Worm (Caenorhabditis elegans): ENCODE measurements around the gene srlf-21.

Gene srlf-21

ce11 chrV:890423-890822 lies at the start of gene srlf-21:
Gene srlf-21 (minus strand): TSS chrV:890523.
- TF ChIP-seq lsy-2 (tag; optimal IDR thresholded peaks at IDR 0.05) (no peak), lin-11 (tag; optimal IDR thresholded peaks at IDR 0.05) (no peak), nhr-77 (tag; optimal IDR thresholded peaks at IDR 0.05) (no peak), nhr-129 (tag; optimal IDR thresholded peaks at IDR 0.05) (no peak), dmd-4 (tag; optimal IDR thresholded peaks at IDR 0.05) (no peak), sem-4 (tag; optimal IDR thresholded peaks at IDR 0.05) (no peak), nhr-25 (tag; optimal IDR thresholded peaks at IDR 0.05) (no peak), sma-9 (GFP tag; optimal IDR thresholded peaks at IDR 0.05) (no peak), sma-9 (tag; optimal IDR thresholded peaks at IDR 0.05) (no peak), nhr-12 (tag; optimal IDR thresholded peaks at IDR 0.05) (no peak), elt-1 (tag; optimal IDR thresholded peaks at IDR 0.05) (no peak), ztf-1 (GFP tag; conservative IDR thresholded peaks at IDR 0.05) (no peak), aly-2 (tag; optimal IDR thresholded peaks at IDR 0.05) (no peak), ama-1 (optimal IDR thresholded peaks at IDR 0.05) (no peak), ZK546.5 (tag; optimal IDR thresholded peaks at IDR 0.05) (no peak), zag-1 (tag; optimal IDR thresholded peaks at IDR 0.05) (no peak), mab-5 (tag; optimal IDR thresholded peaks at IDR 0.05) (no peak), nhr-23 (tag; optimal IDR thresholded peaks at IDR 0.05) (no peak), ztf-4 (tag; optimal IDR thresholded peaks at IDR 0.05) (no peak)

ce11 chrV:939341-939740 lies 49.0 kb upstream of the srlf-21 start:
- no peak for TF ChIP-seq mbf-1 (tag; optimal IDR thresholded peaks at IDR 0.05)
- no peak for TF ChIP-seq sma-9 (GFP tag; optimal IDR thresholded peaks at IDR 0.05)
- no peak for TF ChIP-seq sma-9 (tag; optimal IDR thresholded peaks at IDR 0.05)
- no peak for TF ChIP-seq nhr-237 (tag; optimal IDR thresholded peaks at IDR 0.05)
- TF ChIP-seq lsy-2 (tag; optimal IDR thresholded peaks at IDR 0.05), result no peak
- no peak for TF ChIP-seq blmp-1 (tag; optimal IDR thresholded peaks at IDR 0.05; ENCODE audit: insufficient read depth)
- no peak for TF ChIP-seq snpc-4 (tag; optimal IDR thresholded peaks at IDR 0.05)
- TF ChIP-seq peb-1 (tag; optimal IDR thresholded peaks at IDR 0.05), result no peak
- TF ChIP-seq egl-27 (tag; optimal IDR thresholded peaks at IDR 0.05), result no peak
- TF ChIP-seq unc-55 (GFP tag; optimal IDR thresholded peaks at IDR 0.05), result no peak
- no peak for TF ChIP-seq lin-13 (GFP tag; optimal IDR thresholded peaks at IDR 0.05)
- TF ChIP-seq skn-1 (tag; optimal IDR thresholded peaks at IDR 0.05), result no peak
- no peak for TF ChIP-seq nhr-129 (tag; optimal IDR thresholded peaks at IDR 0.05)
- no peak for TF ChIP-seq dmd-4 (tag; optimal IDR thresholded peaks at IDR 0.05)
- no peak for TF ChIP-seq ztf-11 (tag; optimal IDR thresholded peaks at IDR 0.05)
- no peak for TF ChIP-seq fos-1 (tag; optimal IDR thresholded peaks at IDR 0.05)
- no peak for TF ChIP-seq Y55F3AM.14 (GFP tag; optimal IDR thresholded peaks at IDR 0.05)
- TF ChIP-seq C34F6.9 (tag; optimal IDR thresholded peaks at IDR 0.05), result no peak

- no peak for TF ChIP-seq ceh-82 (tag; optimal IDR thresholded peaks at IDR 0.05)
- TF ChIP-seq unc-39 (tag; optimal IDR thresholded peaks at IDR 0.05), result no peak
- no peak for TF ChIP-seq nhr-77 (tag; optimal IDR thresholded peaks at IDR 0.05)
- no peak for TF ChIP-seq dmd-4 (tag; optimal IDR thresholded peaks at IDR 0.05)
- no peak for TF ChIP-seq mdl-1 (tag; optimal IDR thresholded peaks at IDR 0.05)
- no peak for TF ChIP-seq nhr-129 (tag; optimal IDR thresholded peaks at IDR 0.05)
- no peak for TF ChIP-seq aly-2 (tag; optimal IDR thresholded peaks at IDR 0.05)
- no peak for TF ChIP-seq lsy-2 (tag; optimal IDR thresholded peaks at IDR 0.05)
- no peak for TF ChIP-seq nhr-11 (tag; optimal IDR thresholded peaks at IDR 0.05)
- TF ChIP-seq sem-4 (tag; optimal IDR thresholded peaks at IDR 0.05), result no peak
- TF ChIP-seq nhr-6 (tag; optimal IDR thresholded peaks at IDR 0.05), result no peak
- no peak for TF ChIP-seq blmp-1 (tag; optimal IDR thresholded peaks at IDR 0.05; ENCODE audit: insufficient read depth)
- TF ChIP-seq ceh-16 (tag; optimal IDR thresholded peaks at IDR 0.05), result no peak
- no peak for TF ChIP-seq lin-13 (GFP tag; optimal IDR thresholded peaks at IDR 0.05)
- no peak for TF ChIP-seq ZK546.5 (tag; optimal IDR thresholded peaks at IDR 0.05)
- TF ChIP-seq sma-3 (GFP tag; optimal IDR thresholded peaks at IDR 0.05), result no peak
- TF ChIP-seq crh-2 (tag; optimal IDR thresholded peaks at IDR 0.05), result no peak
- TF ChIP-seq Y55F3AM.14 (GFP tag; optimal IDR thresholded peaks at IDR 0.05), result no peak
- TF ChIP-seq nhr-25 (tag; optimal IDR thresholded peaks at IDR 0.05), result no peak
Measured at ce11 chrV:917488-917887, 27.2 kb upstream of the srlf-21 start, which contains the start of gene H24K24.2. Gene H24K24.2 (plus strand): TSS chrV:917788.
